Worm (Caenorhabditis elegans) whole organism, L4 larva: Measurements from ENCODE around the gene C45G9.10.

Experiments used
- D1046.2 ChIP-seq: fragments of 200-800 bp; sonication (Bioruptor generic); IDR thresholded peaks from 2 replicates; pipeline ENCODE4 v1.3.6; 2022; ENCODE audit warnings: missing genetic modification characterization, missing compliant biosample characterization
- F26F4.8 ChIP-seq: fragments of 200-800 bp; sonication (Bioruptor generic); conservative IDR thresholded peaks from 2 replicates; pipeline ENCODE4 v1.3.6; 2022; ENCODE audit warnings: missing genetic modification characterization, missing compliant biosample characterization
- F37D6.2 ChIP-seq: sonication (generic microtip); optimal IDR thresholded peaks from 2 replicates; lab custom pipeline; 2016; ENCODE audit warnings: mild to moderate bottlenecking, missing genetic modification characterization, missing compliant biosample characterization
- F44E2.7 ChIP-seq: fragments of 200-800 bp; sonication (Bioruptor generic); IDR thresholded peaks from 2 replicates; pipeline ENCODE4 v2.1.2; 2022; ENCODE audit warnings: missing genetic modification characterization, missing compliant biosample characterization
- R02D3.7 ChIP-seq: fragments of 150-350 bp; sonication (generic microtip); optimal IDR thresholded peaks from 3 replicates; lab custom pipeline; 2014; ENCODE audit warnings: missing biosample characterization, missing genetic modification characterization
- Y75B8A.6 ChIP-seq: fragments of 200-800 bp; sonication (Bioruptor generic); IDR thresholded peaks from 2 replicates; pipeline ENCODE4 v1.3.6; 2022; ENCODE audit warnings: missing genetic modification reagents, missing genetic modification characterization, missing compliant biosample characterization
- ZK337.2 ChIP-seq: fragments of 200-800 bp; sonication (Bioruptor generic); IDR thresholded peaks from 2 replicates; pipeline ENCODE4 v1.3.6; 2022; ENCODE audit warnings: missing genetic modification reagents, missing genetic modification characterization, missing compliant biosample characterization
- ZK546.5 ChIP-seq, 2 experiments: sonication (generic microtip); optimal IDR thresholded peaks; 2 replicates each; lab custom pipeline; 2017; ENCODE audit warnings: missing biosample characterization in 2 of 2, missing genetic modification characterization in 2 of 2
- aly-2 ChIP-seq: sonication (generic microtip); optimal IDR thresholded peaks from 2 replicates; lab custom pipeline; 2018; ENCODE audit warnings: missing biosample characterization, missing genetic modification characterization
- arid-1 ChIP-seq: fragments of 200-800 bp; sonication (Bioruptor generic); conservative IDR thresholded peaks from 2 replicates; pipeline ENCODE4 v1.3.6; 2022; ENCODE audit warnings: missing genetic modification reagents, missing genetic modification characterization, missing compliant biosample characterization
- attf-4 ChIP-seq: sonication (generic microtip); optimal IDR thresholded peaks from 3 replicates; lab custom pipeline; 2017; ENCODE audit warnings: missing biosample characterization, missing genetic modification characterization
- ceh-20 ChIP-seq: fragments of 200-800 bp; sonication (Bioruptor generic); IDR thresholded peaks from 2 replicates; pipeline ENCODE4 v1.3.6; 2022; ENCODE audit warnings: missing genetic modification reagents, missing genetic modification characterization, missing compliant biosample characterization
- ceh-44 ChIP-seq: fragments of 200-800 bp; sonication (Bioruptor generic); IDR thresholded peaks from 2 replicates; pipeline ENCODE4 v1.3.6; 2022; ENCODE audit warnings: missing genetic modification reagents, missing genetic modification characterization, missing compliant biosample characterization
- ceh-82 ChIP-seq: sonication (generic microtip); optimal IDR thresholded peaks from 2 replicates; lab custom pipeline; 2017; ENCODE audit warnings: missing biosample characterization, missing genetic modification characterization
- ces-1 ChIP-seq: fragments of 150-350 bp; sonication (generic microtip); optimal IDR thresholded peaks from 4 replicates; lab custom pipeline; 2014; ENCODE audit warnings: missing biosample characterization, missing genetic modification reagents, missing genetic modification characterization
- cey-2 ChIP-seq: sonication (generic microtip); optimal IDR thresholded peaks from 3 replicates; lab custom pipeline; 2017; ENCODE audit warnings: missing genetic modification characterization, mild to moderate bottlenecking, missing compliant biosample characterization, antibody characterized with exemption, borderline replicate concordance; ENCODE audit not compliant: insufficient read depth
- ctbp-1 ChIP-seq: fragments of 200-800 bp; sonication (Bioruptor generic); IDR thresholded peaks from 2 replicates; pipeline ENCODE4 v1.3.6; 2022; ENCODE audit warnings: missing genetic modification reagents, missing genetic modification characterization, missing compliant biosample characterization
- daf-8 ChIP-seq: fragments of 200-800 bp; sonication (Bioruptor generic); IDR thresholded peaks from 2 replicates; pipeline ENCODE4 v1.3.6; 2022; ENCODE audit warnings: missing genetic modification characterization, missing compliant biosample characterization
- dmd-8 ChIP-seq: fragments of 200-800 bp; sonication (Bioruptor generic); IDR thresholded peaks from 2 replicates; pipeline ENCODE4 v1.3.6; 2022; ENCODE audit warnings: missing genetic modification characterization, missing compliant biosample characterization
- dmd-9 ChIP-seq: fragments of 200-800 bp; sonication (Bioruptor generic); IDR thresholded peaks from 2 replicates; pipeline ENCODE4 v1.3.6; 2022; ENCODE audit warnings: missing genetic modification reagents, missing genetic modification characterization, missing compliant biosample characterization
- dpl-1 ChIP-seq: fragments of 150-350 bp; optimal IDR thresholded peaks from 2 replicates; lab custom pipeline; 2014; ENCODE audit warnings: missing biosample characterization, missing genetic modification reagents, missing genetic modification characterization
- duxl-1 ChIP-seq: sonication (generic microtip); optimal IDR thresholded peaks from 2 replicates; lab custom pipeline; 2016; ENCODE audit warnings: mild to moderate bottlenecking, missing genetic modification characterization, moderate library complexity, missing compliant biosample characterization; ENCODE audit not compliant: poor library complexity
- egl-27 ChIP-seq: sonication (generic microtip); optimal IDR thresholded peaks from 3 replicates; lab custom pipeline; 2017; ENCODE audit warnings: missing biosample characterization, missing genetic modification reagents, missing genetic modification characterization
- fkh-10 ChIP-seq: fragments of 150-350 bp; optimal IDR thresholded peaks from 2 replicates; lab custom pipeline; 2014; ENCODE audit warnings: missing biosample characterization, missing genetic modification reagents, missing genetic modification characterization
- hif-1 ChIP-seq, 2 experiments: sonication (generic microtip); optimal IDR thresholded peaks; 2 replicates each; lab custom pipeline; 2016 to 2017; ENCODE audit warnings: missing compliant biosample characterization in 2 of 2, missing genetic modification characterization in 2 of 2, missing genetic modification reagents in 2 of 2, missing genotype in 2 of 2, mild to moderate bottlenecking in 1 of 2
- hlh-11 ChIP-seq: fragments of 200-800 bp; sonication (Bioruptor generic); optimal IDR thresholded peaks from 2 replicates; lab custom pipeline; 2018; ENCODE audit warnings: mild to moderate bottlenecking, missing genetic modification characterization, missing compliant biosample characterization
- hmg-1.1 ChIP-seq: fragments of 200-800 bp; sonication (Bioruptor generic); IDR thresholded peaks from 2 replicates; pipeline ENCODE4 v1.3.6; 2022; ENCODE audit warnings: missing genetic modification reagents, missing genetic modification characterization, missing compliant biosample characterization
- lim-7 ChIP-seq: fragments of 200-800 bp; sonication (Bioruptor generic); IDR thresholded peaks from 2 replicates; pipeline ENCODE4 v1.3.6; 2022; ENCODE audit warnings: missing genetic modification characterization, missing compliant biosample characterization
- lin-15B ChIP-seq: fragments of 150-350 bp; sonication (generic microtip); optimal IDR thresholded peaks from 3 replicates; lab custom pipeline; 2014; ENCODE audit warnings: missing biosample characterization, missing genetic modification characterization
- lin-38 ChIP-seq: fragments of 200-800 bp; sonication (Bioruptor generic); IDR thresholded peaks from 2 replicates; pipeline ENCODE4 v1.3.6; 2022; ENCODE audit warnings: missing genetic modification reagents, missing genetic modification characterization, missing compliant biosample characterization
- lin-39 ChIP-seq: fragments of 150-350 bp; optimal IDR thresholded peaks from 2 replicates; lab custom pipeline; 2014; ENCODE audit warnings: missing biosample characterization, missing genetic modification reagents, missing genetic modification characterization
- lir-3 ChIP-seq: sonication (generic microtip); optimal IDR thresholded peaks from 2 replicates; lab custom pipeline; 2016; ENCODE audit warnings: mild to moderate bottlenecking, missing genetic modification characterization, missing compliant biosample characterization
- madf-9 ChIP-seq: fragments of 200-800 bp; sonication (Bioruptor generic); conservative IDR thresholded peaks from 2 replicates; pipeline ENCODE4 v1.3.6; 2022; ENCODE audit warnings: missing genetic modification reagents, missing genetic modification characterization, missing compliant biosample characterization
- mep-1 ChIP-seq: fragments of 150-350 bp; sonication (generic microtip); optimal IDR thresholded peaks from 3 replicates; lab custom pipeline; 2014; ENCODE audit warnings: missing biosample characterization, missing genetic modification characterization
- mxl-2 ChIP-seq: fragments of 200-800 bp; sonication (Bioruptor generic); conservative IDR thresholded peaks from 2 replicates; pipeline ENCODE4 v1.3.6; 2022; ENCODE audit warnings: missing genetic modification reagents, missing genetic modification characterization, missing compliant biosample characterization
- nhr-102 ChIP-seq: sonication (generic microtip); optimal IDR thresholded peaks from 2 replicates; lab custom pipeline; 2016; ENCODE audit warnings: mild to moderate bottlenecking, missing genetic modification characterization, moderate library complexity, missing compliant biosample characterization
- nhr-42 ChIP-seq: fragments of 200-800 bp; sonication (Bioruptor generic); IDR thresholded peaks from 2 replicates; pipeline ENCODE4 v1.3.6; 2022; ENCODE audit warnings: missing genetic modification characterization, missing compliant biosample characterization
- php-3 ChIP-seq: fragments of 200-800 bp; sonication (Bioruptor generic); IDR thresholded peaks from 2 replicates; pipeline ENCODE4 v1.3.6; 2022; ENCODE audit warnings: missing genetic modification reagents, missing genetic modification characterization, missing compliant biosample characterization
- pqm-1 ChIP-seq: sonication (generic microtip); optimal IDR thresholded peaks from 2 replicates; lab custom pipeline; 2017; ENCODE audit warnings: missing biosample characterization, missing genetic modification characterization
- rbr-2 ChIP-seq: sonication (generic microtip); optimal IDR thresholded peaks from 2 replicates; lab custom pipeline; 2016; ENCODE audit warnings: missing genotype, missing genetic modification characterization, missing compliant biosample characterization
- set-16 ChIP-seq: fragments of 200-800 bp; sonication (Bioruptor generic); IDR thresholded peaks from 2 replicates; pipeline ENCODE4 v1.3.6; 2022; ENCODE audit warnings: missing genetic modification reagents, missing genetic modification characterization, missing compliant biosample characterization
- snpc-1.2 ChIP-seq: fragments of 200-800 bp; sonication (Bioruptor generic); IDR thresholded peaks from 2 replicates; pipeline ENCODE4 v1.3.6; 2022; ENCODE audit warnings: missing genetic modification reagents, missing genetic modification characterization, missing compliant biosample characterization
- spr-1 ChIP-seq: sonication (generic microtip); optimal IDR thresholded peaks from 2 replicates; lab custom pipeline; 2016; ENCODE audit warnings: mild to moderate bottlenecking, missing genetic modification characterization, missing compliant biosample characterization
- tag-97 ChIP-seq: fragments of 200-800 bp; sonication (Bioruptor generic); IDR thresholded peaks from 2 replicates; pipeline ENCODE4 v1.3.6; 2022; ENCODE audit warnings: missing genetic modification characterization, missing compliant biosample characterization
- zag-1 ChIP-seq: fragments of 150-350 bp; optimal IDR thresholded peaks from 2 replicates; lab custom pipeline; 2014; ENCODE audit warnings: missing biosample characterization, missing genetic modification characterization
- zfp-2 ChIP-seq: sonication (generic microtip); optimal IDR thresholded peaks from 2 replicates; lab custom pipeline; 2016; ENCODE audit warnings: mild to moderate bottlenecking, missing genetic modification characterization, missing compliant biosample characterization
- zip-11 ChIP-seq: fragments of 200-800 bp; sonication (Bioruptor generic); IDR thresholded peaks from 2 replicates; pipeline ENCODE4 v1.3.6; 2022; ENCODE audit warnings: missing genetic modification characterization, missing compliant biosample characterization
- ztf-7 ChIP-seq: fragments of 150-350 bp; optimal IDR thresholded peaks from 2 replicates; lab custom pipeline; 2014; ENCODE audit warnings: missing biosample characterization, missing genetic modification characterization

C45G9.10 gene

DNA sequence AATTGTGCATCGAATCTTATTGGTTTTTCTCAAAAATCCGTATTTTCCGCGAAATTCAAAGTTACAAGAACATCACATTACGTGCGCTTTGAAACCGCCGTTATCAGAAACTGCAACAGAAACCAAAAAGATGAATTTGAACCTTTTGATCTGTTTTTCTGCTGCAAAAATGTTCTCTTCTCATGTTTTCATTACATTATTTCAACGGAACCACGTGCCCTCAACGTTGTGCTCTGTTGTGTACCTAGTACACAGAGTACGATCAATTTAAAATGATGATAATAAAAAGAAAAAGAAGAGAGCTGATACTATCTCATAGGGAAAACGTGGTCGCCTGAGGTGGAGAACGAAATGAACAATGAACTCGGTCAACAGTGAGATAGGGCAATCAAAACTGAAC, 16.4 kb upstream of the C45G9.10 start (continued):
- TF ChIP-seq mxl-2 (GFP tag; lab: Robert Waterston, UW) (no peak), daf-8 (GFP tag; lab: Robert Waterston, UW) (no peak), dmd-9 (GFP tag; lab: Robert Waterston, UW) (no peak), lin-39 (no peak), lim-7 (GFP tag; lab: Robert Waterston, UW) (no peak), egl-27 (tag; lab: Kevin White, UChicago) (no peak), zip-11 (no peak), ceh-44 (no peak), R02D3.7 (tag; lab: Kevin White, UChicago) (no peak), aly-2 (tag; lab: Kevin White, UChicago) (no peak), duxl-1 (tag; lab: Kevin White, UChicago) (no peak), lir-3 (tag; lab: Kevin White, UChicago) (no peak), mep-1 (tag; lab: Kevin White, UChicago) (peak; percentile 81), dmd-8 (GFP tag; lab: Robert Waterston, UW) (no peak), php-3 (GFP tag; lab: Robert Waterston, UW) (0 out of 2 replicates have a peak, but pooled peaks have one; percentile 43)

DNA sequence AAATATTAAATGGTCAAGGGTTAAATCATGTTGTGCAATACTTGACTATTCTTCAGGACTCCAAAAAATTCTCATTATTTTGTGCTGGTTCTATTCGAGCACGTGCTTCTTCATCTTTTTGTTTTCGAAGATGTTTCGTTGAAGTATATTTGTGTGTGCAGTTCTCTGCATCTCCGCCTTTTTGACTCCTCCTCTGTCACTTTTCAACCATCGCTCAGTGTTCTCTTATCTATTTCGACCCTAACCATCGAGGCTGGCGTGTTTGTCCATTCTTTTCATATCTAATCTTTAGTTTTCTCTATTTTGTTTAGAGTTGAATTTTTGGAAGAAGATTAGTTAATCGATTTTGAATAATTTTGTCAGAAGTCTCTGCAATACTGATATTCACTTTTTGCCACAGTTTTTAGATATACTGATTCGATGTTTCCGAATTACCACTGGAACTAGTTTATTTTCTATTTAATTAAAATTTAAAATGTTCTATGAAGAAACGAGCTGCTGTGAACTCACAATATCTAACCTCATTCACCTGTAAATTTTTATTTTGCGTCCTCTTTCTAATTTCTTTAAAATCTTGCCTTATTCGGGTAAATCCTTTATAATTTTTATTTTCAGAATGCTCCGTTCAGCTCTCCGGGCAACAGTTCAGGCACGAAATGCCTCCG, 15.6 kb upstream of the C45G9.10 start, which contains the start of gene alh-1:
Gene alh-1, plus strand, starts transcription at position 615 of the 665 bp plus-strand sequence.
- TF ChIP-seq zfp-2 (tag; lab: Kevin White, UChicago) (no peak), F26F4.8 (GFP tag; lab: Robert Waterston, UW) (no peak), ZK337.2 (GFP tag; lab: Robert Waterston, UW) (no peak), tag-97 (GFP tag; lab: Robert Waterston, UW) (no peak), lin-15B (no peak), ztf-7 (tag; lab: Kevin White, UChicago) (no peak), hmg-1.1 (no peak), ces-1 (GFP tag; lab: Kevin White, UChicago) (no peak), nhr-102 (no peak), ctbp-1 (GFP tag; lab: Robert Waterston, UW) (no peak), lir-3 (tag; lab: Kevin White, UChicago) (no peak), zag-1 (tag; lab: Kevin White, UChicago) (no peak), nhr-42 (GFP tag; lab: Robert Waterston, UW) (no peak), daf-8 (GFP tag; lab: Robert Waterston, UW) (no peak), attf-4 (no peak), dpl-1 (GFP tag; lab: Kevin White, UChicago) (no peak), ZK546.5 (tag; optimal IDR thresholded peaks at IDR 0.05; lab: Kevin White, UChicago) (no peak), F37D6.2 (tag; lab: Kevin White, UChicago) (no peak), D1046.2 (GFP tag; lab: Robert Waterston, UW) (no peak), zip-11 (no peak), arid-1 (GFP tag; lab: Robert Waterston, UW) (no peak), hif-1 (tag; optimal IDR thresholded peaks at IDR 0.05; lab: Kevin White, UChicago) (no peak), lim-7 (GFP tag; lab: Robert Waterston, UW) (no peak), spr-1 (tag; lab: Kevin White, UChicago) (no peak), ceh-44 (no peak), hlh-11 (tag; lab: Kevin White, UChicago) (peak; percentile 75), madf-9 (GFP tag; lab: Robert Waterston, UW) (no peak), cey-2 (tag; lab: Kevin White, UChicago) (no peak), ceh-82 (tag; lab: Kevin White, UChicago) (no peak), set-16 (GFP tag; lab: Robert Waterston, UW) (no peak), pqm-1 (tag; lab: Kevin White, UChicago) (peak; percentile 78), rbr-2 (tag; lab: Kevin White, UChicago) (no peak), Y75B8A.6 (GFP tag; lab: Robert Waterston, UW) (no peak), lin-39 (no peak), fkh-10 (no peak), snpc-1.2 (GFP tag; lab: Robert Waterston, UW) (no peak), lin-38 (GFP tag; lab: Robert Waterston, UW) (no peak), ceh-20 (GFP tag; lab: Robert Waterston, UW) (no peak), F44E2.7 (GFP tag; lab: Robert Waterston, UW) (no peak)
